Fruit fly (Drosophila melanogaster): Measurements from ENCODE around the gene Gas41.

dm6 chr2L:6916345-6916744 lies 33.7 kb downstream of the Gas41 start, which contains the start of gene CG32829:
- TF ChIP-seq amos (GFP tag; IDR thresholded peaks at IDR 0.05; ENCODE audit: partially characterized antibody) = no peak
- no peak for TF ChIP-seq dpn (GFP tag; optimal IDR thresholded peaks at IDR 0.05)
- no peak for TF ChIP-seq Hand (GFP tag; optimal IDR thresholded peaks at IDR 0.05)
- TF ChIP-seq klu (GFP tag; IDR thresholded peaks at IDR 0.05) = no peak
- TF ChIP-seq CG9215 (GFP tag; IDR thresholded peaks at IDR 0.05) = no peak
- TF ChIP-seq CG4424 (GFP tag; optimal IDR thresholded peaks at IDR 0.05) = no peak
- TF ChIP-seq CG17612 (GFP tag; IDR thresholded peaks at IDR 0.05) = no peak
- no peak for TF ChIP-seq sc (optimal IDR thresholded peaks at IDR 0.05)
- no peak for TF ChIP-seq sc (GFP tag; optimal IDR thresholded peaks at IDR 0.05)
- no peak for TF ChIP-seq Stat92E (GFP tag; optimal IDR thresholded peaks at IDR 0.05)
- no peak for TF ChIP-seq CG7556 (GFP tag; optimal IDR thresholded peaks at IDR 0.05)
- TF ChIP-seq CG1603 (tag; optimal IDR thresholded peaks at IDR 0.05) = no peak

Data from whole organism, embryonic.